Worm (Caenorhabditis elegans): ENCODE results near the gene pas-6.

- TF ChIP-seq klf-2 (GFP tag; conservative IDR thresholded peaks at IDR 0.05) (no peak), ref-1 (GFP tag; conservative IDR thresholded peaks at IDR 0.05) (no peak), ztf-23 (GFP tag; IDR thresholded peaks at IDR 0.05) (no peak), flt-1 (GFP tag; IDR thresholded peaks at IDR 0.05) (no peak), T22C8.4 (GFP tag; IDR thresholded peaks at IDR 0.05) (no peak)
Measured at ce11 chrV:5581312-5581711, 2.8 kb downstream of the pas-6 start, which contains the start of gene klc-2.
